Fruit fly (Drosophila melanogaster): Measurements from ENCODE around the gene CG10958.
A peak's percentile ranks its signal among the peaks of the same experiment; 100 is the strongest.

CG10958 gene

DNA sequence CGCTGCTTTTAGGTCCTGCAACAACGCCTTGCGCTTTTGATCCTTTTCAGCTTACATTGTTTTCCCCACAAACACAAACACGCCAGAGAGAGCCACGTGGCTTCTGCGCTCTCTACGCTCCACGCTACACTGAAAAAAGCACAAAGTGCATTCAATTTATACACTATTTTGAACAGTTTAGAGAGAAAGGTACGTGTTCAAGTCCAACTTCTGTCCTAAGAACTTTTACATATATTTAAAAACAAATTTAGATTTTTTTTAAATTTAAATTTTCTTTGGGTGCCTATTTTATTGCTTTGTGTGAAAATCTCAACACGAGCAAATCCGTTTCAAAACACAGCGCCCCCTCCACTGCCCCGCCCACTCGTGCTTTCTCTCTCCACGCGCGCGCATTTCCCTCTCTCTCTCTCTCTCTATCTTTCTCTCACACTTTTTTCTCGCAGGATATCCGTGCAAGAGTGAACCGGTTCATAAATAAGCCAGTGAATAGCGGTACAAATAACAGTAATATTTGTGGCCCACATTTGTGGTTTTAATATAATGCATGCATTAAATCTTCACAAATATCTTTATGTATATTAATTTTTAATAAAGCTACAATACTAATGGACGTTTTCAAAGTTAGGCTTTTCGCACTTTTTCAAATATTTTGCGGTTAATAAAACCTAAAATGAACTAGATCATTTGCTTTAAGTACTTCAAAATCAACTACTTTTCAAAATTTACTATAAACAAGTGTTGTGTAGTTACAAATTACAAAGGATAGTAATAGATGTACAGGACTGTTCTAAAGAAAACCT is 31.9 kb upstream of the CG10958 start (continued):
- TF ChIP-seq CG13894 (tag; optimal IDR thresholded peaks at IDR 0.05): peak; percentile 80
- TF ChIP-seq Spps (tag; optimal IDR thresholded peaks at IDR 0.05): peak; percentile 58
- TF ChIP-seq CG9817 (tag; optimal IDR thresholded peaks at IDR 0.05): peak; percentile 57
- no peak for TF ChIP-seq CG10321 (GFP tag; IDR thresholded peaks at IDR 0.05)
- TF ChIP-seq disco-r (GFP tag; optimal IDR thresholded peaks at IDR 0.05): no peak
- TF ChIP-seq CG11723 (GFP tag; optimal IDR thresholded peaks at IDR 0.05): peak; percentile 52
- TF ChIP-seq CG1832 (GFP tag; optimal IDR thresholded peaks at IDR 0.05): peak; percentile 33
- TF ChIP-seq CG8388 (GFP tag; optimal IDR thresholded peaks at IDR 0.05): peak; percentile 81
- TF ChIP-seq bcd (GFP tag; optimal IDR thresholded peaks at IDR 0.05): peak; percentile 74
- TF ChIP-seq Kr (GFP tag; optimal IDR thresholded peaks at IDR 0.05): no peak
- TF ChIP-seq Bdp1 (GFP tag; optimal IDR thresholded peaks at IDR 0.05): peak; percentile 31
- TF ChIP-seq CG9797 (GFP tag; optimal IDR thresholded peaks at IDR 0.05): no peak
- TF ChIP-seq Nf-YA (GFP tag; IDR thresholded peaks at IDR 0.05): peak; percentile 71
- TF ChIP-seq fd3F (GFP tag; optimal IDR thresholded peaks at IDR 0.05): peak; percentile 74
- peak; percentile 34; the same call in 1 of the 2 replicates for TF ChIP-seq CG11085 (GFP tag; IDR thresholded peaks at IDR 0.05)
- peak; percentile 79 for TF ChIP-seq CG2875 (GFP tag; optimal IDR thresholded peaks at IDR 0.05)
- TF ChIP-seq oc (tag; optimal IDR thresholded peaks at IDR 0.05): peak; percentile 85
- no peak for TF ChIP-seq CG17912 (GFP tag; optimal IDR thresholded peaks at IDR 0.05)
- TF ChIP-seq CG13775 (GFP tag; optimal IDR thresholded peaks at IDR 0.05): peak; percentile 77
- TF ChIP-seq sug (tag; optimal IDR thresholded peaks at IDR 0.05): peak; percentile 47
- TF ChIP-seq CG12155 (GFP tag; optimal IDR thresholded peaks at IDR 0.05): peak; percentile 68
- TF ChIP-seq Scr (GFP tag; IDR thresholded peaks at IDR 0.05; ENCODE audit: partially characterized antibody): no peak
- TF ChIP-seq CG17359 (tag; optimal IDR thresholded peaks at IDR 0.05): peak; percentile 90
- peak; percentile 64 for TF ChIP-seq CG6254 (GFP tag; optimal IDR thresholded peaks at IDR 0.05)
- TF ChIP-seq Hey (tag; optimal IDR thresholded peaks at IDR 0.05): no peak
- TF ChIP-seq Jarid2 (GFP tag; optimal IDR thresholded peaks at IDR 0.05): peak; percentile 41
- TF ChIP-seq hkb (optimal IDR thresholded peaks at IDR 0.05): no peak
- peak; percentile 94 for TF ChIP-seq hkb (GFP tag; IDR thresholded peaks at IDR 0.05)
- TF ChIP-seq jigr1 (GFP tag; IDR thresholded peaks at IDR 0.05): peak; percentile 67; the same call in 1 of the 3 replicates
- peak; percentile 33 for TF ChIP-seq slou (GFP tag; optimal IDR thresholded peaks at IDR 0.05)
- peak; percentile 81 for TF ChIP-seq CG13424 (tag; optimal IDR thresholded peaks at IDR 0.05)
- no peak for TF ChIP-seq zen2 (GFP tag; IDR thresholded peaks at IDR 0.05; ENCODE audit: partially characterized antibody)
- peak; percentile 70 for TF ChIP-seq zf30C (GFP tag; optimal IDR thresholded peaks at IDR 0.05)
- peak; percentile 93 for TF ChIP-seq Atf6 (GFP tag; IDR thresholded peaks at IDR 0.05)
- TF ChIP-seq Ets97D (GFP tag; optimal IDR thresholded peaks at IDR 0.05): peak; percentile 6
- TF ChIP-seq Vsx1 (GFP tag; optimal IDR thresholded peaks at IDR 0.05): peak; percentile 62
- peak; percentile 20 for TF ChIP-seq jing (GFP tag; optimal IDR thresholded peaks at IDR 0.05)
- peak; percentile 21 for TF ChIP-seq CG8281 (tag; optimal IDR thresholded peaks at IDR 0.05)
- TF ChIP-seq hbn (GFP tag; IDR thresholded peaks at IDR 0.05; ENCODE audit: partially characterized antibody): no peak
- peak; percentile 82 for TF ChIP-seq otp (GFP tag; IDR thresholded peaks at IDR 0.05)
- peak; percentile 72; the same call in 1 of the 3 replicates for TF ChIP-seq sr (GFP tag; IDR thresholded peaks at IDR 0.05)
- peak; percentile 86 for TF ChIP-seq gce (GFP tag; IDR thresholded peaks at IDR 0.05)
- peak; percentile 66 for TF ChIP-seq odd (GFP tag; optimal IDR thresholded peaks at IDR 0.05)
- TF ChIP-seq CG34422 (GFP tag; IDR thresholded peaks at IDR 0.05): peak; percentile 84
- no peak for TF ChIP-seq nerfin-2 (GFP tag; IDR thresholded peaks at IDR 0.05; ENCODE audit: partially characterized antibody)
- peak; percentile 43; the same call in 1 of the 2 replicates for TF ChIP-seq CG4404 (GFP tag; IDR thresholded peaks at IDR 0.05)
- peak; percentile 74 for TF ChIP-seq ttk (GFP tag; IDR thresholded peaks at IDR 0.05)
- TF ChIP-seq CG14965 (GFP tag; optimal IDR thresholded peaks at IDR 0.05; ENCODE audit: borderline replicate concordance): no peak

Measured in whole organism, embryonic.